Comparison of ENCODE assay signal across 3 fruit fly cellular contexts in the genomic region with DNA sequence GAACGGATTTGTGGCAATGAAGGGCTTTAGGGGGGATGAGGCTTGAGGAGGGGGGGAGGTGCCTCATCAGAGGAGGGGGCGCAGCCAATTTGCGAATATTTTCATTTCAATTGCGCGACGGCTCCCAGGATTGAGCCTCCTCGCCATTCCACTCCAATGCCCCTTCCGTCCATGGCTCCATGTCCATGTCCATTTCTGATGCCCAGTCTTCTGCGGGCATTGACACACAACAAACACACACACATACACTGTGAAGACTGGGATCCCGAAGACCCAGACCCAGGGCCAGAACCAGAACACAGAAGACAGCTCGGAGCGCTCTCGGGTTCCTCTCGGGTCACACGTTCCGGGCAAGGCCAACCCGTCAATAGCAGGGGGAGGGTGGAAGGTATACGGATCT.
A peak's percentile ranks its signal among the peaks of the same experiment; 100 is the strongest.
TF ChIP-seq lines count a peak whose summit lies in the region.

No protein-coding gene starts in this region.

TF ChIP-seq in whole organism, prepupa, 60 proteins besides CTCF, POLR2A, EP300 and RAD21:
- TF ChIP-seq svp (GFP tag; lab: Kevin White, UChicago) (peak; percentile 32), net (GFP tag; optimal IDR thresholded peaks at IDR 0.05; lab: Kevin White, UChicago) (no peak), achi (GFP tag; optimal IDR thresholded peaks at IDR 0.05; lab: Kevin White, UChicago) (no peak), CG11762 (GFP tag; optimal IDR thresholded peaks at IDR 0.05; lab: Kevin White, UChicago; ENCODE audit: insufficient read depth) (no peak), CG6163 (GFP tag; IDR thresholded peaks at IDR 0.05; lab: Robert Waterston, UW) (peak; percentile 12; the same call in 1 of the 3 replicates)
TF ChIP-seq in whole organism, prepupa: peak in this region for 2.

TF ChIP-seq in whole organism, pupa, 21 proteins besides CTCF, POLR2A, EP300 and RAD21:
- TF ChIP-seq CG10348 (GFP tag; IDR thresholded peaks at IDR 0.05; lab: Robert Waterston, UW) (no peak), CG13204 (GFP tag; optimal IDR thresholded peaks at IDR 0.05; lab: Kevin White, UChicago) (peak; percentile 1), Snoo (tag; optimal IDR thresholded peaks at IDR 0.05; lab: Kevin White, UChicago) (no peak), CG8159 (tag; optimal IDR thresholded peaks at IDR 0.05; lab: Kevin White, UChicago) (no peak), CG4496 (GFP tag; IDR thresholded peaks at IDR 0.05; lab: Robert Waterston, UW) (0 out of 3 replicates have a peak, but pooled peaks have one; percentile 17), gl (tag; optimal IDR thresholded peaks at IDR 0.05; lab: Kevin White, UChicago) (no peak), D1 (tag; optimal IDR thresholded peaks at IDR 0.05; lab: Kevin White, UChicago) (no peak), EcR (GFP tag; optimal IDR thresholded peaks at IDR 0.05; lab: Kevin White, UChicago) (peak; percentile 92), fd96Ca (GFP tag; IDR thresholded peaks at IDR 0.05; lab: Robert Waterston, UW) (no peak), CG34367 (tag; optimal IDR thresholded peaks at IDR 0.05; lab: Kevin White, UChicago) (no peak), CG12605 (GFP tag; IDR thresholded peaks at IDR 0.05; lab: Robert Waterston, UW) (no peak)

TF ChIP-seq in whole organism, wandering third instar larva, 38 proteins besides CTCF, POLR2A, EP300 and RAD21:
- TF ChIP-seq foxo (GFP tag; optimal IDR thresholded peaks at IDR 0.05; lab: Kevin White, UChicago) (no peak), tai (GFP tag; optimal IDR thresholded peaks at IDR 0.05; lab: Kevin White, UChicago) (no peak), psq (GFP tag; optimal IDR thresholded peaks at IDR 0.05; lab: Kevin White, UChicago) (peak; percentile 16), jim (GFP tag; optimal IDR thresholded peaks at IDR 0.05; lab: Kevin White, UChicago) (no peak)
